Fruit fly (Drosophila melanogaster) whole organism, embryonic: ENCODE data around the gene CG42540.

Source experiments
- CG10274 ChIP-seq: fragments of 200-800 bp; sonication (Bioruptor generic); optimal IDR thresholded peaks from 3 replicates; lab custom pipeline; 2017; ENCODE audit warnings: missing biosample characterization, mild to moderate bottlenecking, missing genetic modification characterization
- CG12219 ChIP-seq: fragments of 200-800 bp; sonication (Bioruptor generic); optimal IDR thresholded peaks from 3 replicates; lab custom pipeline; 2018; ENCODE audit warnings: missing biosample characterization, mild to moderate bottlenecking, missing genetic modification characterization
- CG33213 ChIP-seq: fragments of 200-800 bp; sonication (Bioruptor generic); optimal IDR thresholded peaks from 3 replicates; lab custom pipeline; 2016; ENCODE audit warnings: missing biosample characterization, missing genetic modification characterization
- CG6654 ChIP-seq: fragments of 200-800 bp; sonication (Bioruptor generic); optimal IDR thresholded peaks from 2 replicates; lab custom pipeline; 2017; ENCODE audit warnings: missing biosample characterization, mild to moderate bottlenecking, missing genetic modification characterization
- CG7987 ChIP-seq: fragments of 200-800 bp; sonication (Bioruptor generic); optimal IDR thresholded peaks from 2 replicates; lab custom pipeline; 2018; ENCODE audit warnings: missing biosample characterization, mild to moderate bottlenecking, missing genetic modification characterization, moderate library complexity
- CG8944 ChIP-seq: fragments of 200-800 bp; sonication (Bioruptor generic); optimal IDR thresholded peaks from 3 replicates; lab custom pipeline; 2016; ENCODE audit warnings: missing biosample characterization, missing genetic modification characterization
- Hr3 ChIP-seq: fragments of 200-800 bp; sonication (Bioruptor generic); optimal IDR thresholded peaks from 3 replicates; lab custom pipeline; 2016; ENCODE audit warnings: missing biosample characterization, missing genetic modification characterization
- Hr39 ChIP-seq: fragments of >200 bp; optimal IDR thresholded peaks from 2 replicates; lab custom pipeline; 2017
- da ChIP-seq: fragments of 200-800 bp; sonication (Bioruptor generic); optimal IDR thresholded peaks from 2 replicates; lab custom pipeline; 2016; ENCODE audit warnings: missing biosample characterization, missing genetic modification characterization
- fd102C ChIP-seq: fragments of 200-800 bp; sonication (Bioruptor generic); optimal IDR thresholded peaks from 2 replicates; lab custom pipeline; 2018; ENCODE audit warnings: missing biosample characterization, mild to moderate bottlenecking, missing genetic modification characterization, moderate library complexity
- grau ChIP-seq: fragments of 200-800 bp; optimal IDR thresholded peaks from 3 replicates; lab custom pipeline; 2019; ENCODE audit warnings: missing biosample characterization, mild to moderate bottlenecking, missing genetic modification characterization, moderate library complexity
- sim ChIP-seq: fragments of 200-800 bp; sonication (Bioruptor generic); IDR thresholded peaks from 2 replicates; pipeline ENCODE4 v1.3.6; 2022; ENCODE audit warnings: missing biosample characterization, missing genetic modification characterization

- TF ChIP-seq CG33213 (GFP tag; lab: Kevin White, UChicago) (no peak), fd102C (GFP tag; lab: Kevin White, UChicago) (no peak), sim (GFP tag; lab: Robert Waterston, UW) (no peak), CG7987 (GFP tag; lab: Kevin White, UChicago) (no peak), CG6654 (GFP tag; lab: Kevin White, UChicago) (no peak), da (GFP tag; lab: Kevin White, UChicago) (no peak), CG10274 (GFP tag; lab: Kevin White, UChicago) (no peak), grau (tag; lab: Kevin White, UChicago) (no peak), CG12219 (GFP tag; lab: Kevin White, UChicago) (no peak), Hr39 (lab: Kevin White, UChicago) (no peak), Hr3 (GFP tag; lab: Kevin White, UChicago) (no peak), CG8944 (no peak)
These were observed 39.5 kb upstream of the CG42540 start for dm6 chr3L:4516378-4516777.
